Worm (Caenorhabditis elegans): Measurements from ENCODE around the gene F25G6.1.

DNA sequence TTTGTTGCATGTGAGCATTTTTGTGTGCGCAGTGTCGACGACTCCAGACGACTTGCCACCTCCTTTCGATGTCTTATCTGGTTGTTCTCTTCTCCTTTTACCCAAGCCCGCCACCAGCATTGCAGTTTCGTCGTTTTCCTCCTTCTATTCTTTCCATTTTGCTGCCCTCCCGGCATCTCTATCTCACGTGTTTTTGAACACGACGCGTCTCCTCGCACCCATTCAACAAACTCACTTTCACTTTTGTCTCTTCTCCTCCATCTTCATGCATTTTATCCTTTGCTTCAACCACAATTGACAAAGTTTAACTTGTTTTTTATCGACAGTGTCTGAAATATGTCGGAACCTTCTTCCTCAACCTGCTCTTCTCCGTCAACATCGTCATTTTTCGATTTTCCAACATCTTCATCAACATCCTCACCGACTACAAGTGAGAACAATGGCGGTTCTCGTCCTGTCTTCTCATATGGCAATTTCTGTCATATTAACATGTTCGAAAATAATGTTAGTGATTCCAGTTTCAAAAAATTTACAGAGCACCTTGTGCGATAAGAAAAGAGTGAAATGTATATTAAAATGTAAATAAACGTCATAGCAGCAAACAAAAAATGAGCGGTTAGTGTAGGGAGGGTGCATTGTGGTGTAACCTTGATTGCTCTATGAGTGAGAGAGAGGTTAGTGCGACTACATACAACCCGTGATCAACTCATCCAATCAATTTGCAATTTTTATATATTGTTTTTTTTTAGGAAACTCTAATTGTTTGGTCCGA lies 36.0 kb downstream of the F25G6.1 start, which contains the start of gene fip-4:
- TF ChIP-seq T22C8.4 (GFP tag; IDR thresholded peaks at IDR 0.05) (no peak), cog-1 (tag; optimal IDR thresholded peaks at IDR 0.05) (no peak), ztf-23 (GFP tag; IDR thresholded peaks at IDR 0.05) (no peak), ztf-29 (GFP tag; IDR thresholded peaks at IDR 0.05) (no peak), klf-2 (GFP tag; conservative IDR thresholded peaks at IDR 0.05) (no peak), ref-1 (GFP tag; conservative IDR thresholded peaks at IDR 0.05) (no peak), tab-1 (GFP tag; IDR thresholded peaks at IDR 0.05) (no peak), med-1 (GFP tag; optimal IDR thresholded peaks at IDR 0.05; ENCODE audit: insufficient read depth) (no peak)
